Worm (Caenorhabditis elegans): ENCODE results near the gene nep-25.

- no peak for TF ChIP-seq klf-2 (GFP tag; conservative IDR thresholded peaks at IDR 0.05)
- no peak for TF ChIP-seq flt-1 (GFP tag; IDR thresholded peaks at IDR 0.05)
- TF ChIP-seq tab-1 (GFP tag; IDR thresholded peaks at IDR 0.05), result no peak
- no peak for TF ChIP-seq ref-1 (GFP tag; conservative IDR thresholded peaks at IDR 0.05)
- no peak for TF ChIP-seq ztf-23 (GFP tag; IDR thresholded peaks at IDR 0.05)
- no peak for TF ChIP-seq T22C8.4 (GFP tag; IDR thresholded peaks at IDR 0.05)
- no peak for TF ChIP-seq ztf-29 (GFP tag; IDR thresholded peaks at IDR 0.05)
- no peak for TF ChIP-seq med-1 (GFP tag; optimal IDR thresholded peaks at IDR 0.05; ENCODE audit: insufficient read depth)
- TF ChIP-seq cog-1 (tag; optimal IDR thresholded peaks at IDR 0.05), result no peak
Measured at ce11 chrII:5841053-5841547, 940 bp upstream of the nep-25 start, which contains the start of gene lec-5.

Measured in whole organism, midembryonic.